Worm (Caenorhabditis elegans) whole organism, midembryonic: ENCODE results near the gene srab-25.

Source experiments
- T22C8.4 ChIP-seq: fragments of 200-800 bp; sonication (Bioruptor generic); IDR thresholded peaks from 2 replicates; pipeline ENCODE4 v1.3.6; 2022; ENCODE audit warnings: missing genetic modification characterization, missing compliant biosample characterization
- cog-1 ChIP-seq: sonication (generic microtip); optimal IDR thresholded peaks from 2 replicates; lab custom pipeline; 2016; ENCODE audit warnings: missing genetic modification characterization, missing compliant biosample characterization
- flt-1 ChIP-seq: fragments of 200-800 bp; sonication (Bioruptor generic); IDR thresholded peaks from 2 replicates; pipeline ENCODE4 v1.3.6; 2022; ENCODE audit warnings: missing genetic modification characterization, missing compliant biosample characterization
- klf-2 ChIP-seq: fragments of 200-800 bp; sonication (Bioruptor generic); conservative IDR thresholded peaks from 2 replicates; pipeline ENCODE4 v1.3.6; 2022; ENCODE audit warnings: missing genetic modification reagents, missing genetic modification characterization, missing compliant biosample characterization
- med-1 ChIP-seq: sonication (generic microtip); optimal IDR thresholded peaks from 2 replicates; lab custom pipeline; 2017; ENCODE audit warnings: missing genetic modification characterization, mild to moderate bottlenecking, missing compliant biosample characterization, antibody characterized with exemption, missing genetic modification reagents; ENCODE audit not compliant: insufficient read depth
- ref-1 ChIP-seq: fragments of 200-800 bp; sonication (Bioruptor generic); conservative IDR thresholded peaks from 2 replicates; pipeline ENCODE4 v1.3.6; 2022; ENCODE audit warnings: missing genetic modification reagents, missing genetic modification characterization, missing compliant biosample characterization
- tab-1 ChIP-seq: fragments of 200-800 bp; sonication (Bioruptor generic); IDR thresholded peaks from 2 replicates; pipeline ENCODE4 v1.3.6; 2022; ENCODE audit warnings: missing genetic modification characterization, missing compliant biosample characterization
- ztf-23 ChIP-seq: fragments of 200-800 bp; sonication (Bioruptor generic); IDR thresholded peaks from 2 replicates; pipeline ENCODE4 v1.3.6; 2022; ENCODE audit warnings: missing genetic modification reagents, missing genetic modification characterization, missing compliant biosample characterization
- ztf-29 ChIP-seq: fragments of 200-800 bp; sonication (Bioruptor generic); IDR thresholded peaks from 2 replicates; pipeline ENCODE4 v1.3.6; 2022; ENCODE audit warnings: missing genetic modification reagents, missing genetic modification characterization, missing compliant biosample characterization

DNA sequence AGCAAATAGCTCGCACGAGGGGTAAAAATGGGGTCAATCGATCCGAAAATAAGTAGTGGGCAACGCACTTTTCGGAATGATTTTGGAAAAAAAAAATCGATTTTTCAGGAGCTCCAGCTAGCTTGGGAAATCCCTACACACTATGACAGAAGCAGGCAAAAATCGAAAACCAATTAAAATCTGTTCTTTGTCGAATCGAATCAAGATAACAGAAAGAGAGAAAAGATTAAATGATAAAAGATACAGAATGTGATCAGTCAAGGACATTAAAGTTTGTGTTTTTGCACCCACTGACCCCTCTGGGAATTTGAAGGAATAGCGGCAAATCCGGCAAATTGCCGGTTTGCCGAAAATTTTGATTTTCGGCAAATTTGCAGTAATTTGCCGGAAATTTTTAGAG is 26.5 kb upstream of the srab-25 start:
- no peak for TF ChIP-seq ztf-23
- no peak for TF ChIP-seq ztf-29 (GFP tag; lab: Robert Waterston, UW)
- no peak for TF ChIP-seq flt-1 (GFP tag; lab: Robert Waterston, UW)
- TF ChIP-seq tab-1 (GFP tag; lab: Robert Waterston, UW) = no peak
- TF ChIP-seq T22C8.4 (GFP tag; lab: Robert Waterston, UW) = no peak
- no peak for TF ChIP-seq cog-1 (tag; lab: Kevin White, UChicago)
- no peak for TF ChIP-seq med-1
- no peak for TF ChIP-seq klf-2
- no peak for TF ChIP-seq ref-1
